Worm (Caenorhabditis elegans): ENCODE data around the gene marc-2.

marc-2 gene

ce11 chrII:10706038-10706437 is 45.2 kb upstream of the marc-2 start:
- TF ChIP-seq unc-39 (tag; optimal IDR thresholded peaks at IDR 0.05) (no peak), lin-13 (tag; optimal IDR thresholded peaks at IDR 0.05) (no peak)

ce11 chrII:10705347-10705996 is 44.7 kb upstream of the marc-2 start:
- no peak for TF ChIP-seq cnd-1 (tag; optimal IDR thresholded peaks at IDR 0.05)
- no peak for TF ChIP-seq elt-1 (tag; optimal IDR thresholded peaks at IDR 0.05; ENCODE audit: borderline replicate concordance, insufficient read depth)
- TF ChIP-seq sptf-1 (tag; optimal IDR thresholded peaks at IDR 0.05), result no peak
- no peak for TF ChIP-seq blmp-1 (tag; optimal IDR thresholded peaks at IDR 0.05)
- no peak for TF ChIP-seq ces-1 (GFP tag; optimal IDR thresholded peaks at IDR 0.05)
- no peak for TF ChIP-seq nhr-28 (tag; optimal IDR thresholded peaks at IDR 0.05)
- no peak for TF ChIP-seq sem-2 (GFP tag; optimal IDR thresholded peaks at IDR 0.05)
- no peak for TF ChIP-seq mls-2 (tag; optimal IDR thresholded peaks at IDR 0.05)
- TF ChIP-seq zip-8 (tag; optimal IDR thresholded peaks at IDR 0.05), result no peak
- TF ChIP-seq nhr-237 (tag; optimal IDR thresholded peaks at IDR 0.05), result no peak
- no peak for TF ChIP-seq M03D4.4 (tag; optimal IDR thresholded peaks at IDR 0.05)
- TF ChIP-seq ceh-43 (GFP tag; optimal IDR thresholded peaks at IDR 0.05), result no peak
- no peak for TF ChIP-seq lin-13 (tag; optimal IDR thresholded peaks at IDR 0.05)
- TF ChIP-seq snpc-4 (tag; optimal IDR thresholded peaks at IDR 0.05), result no peak
- TF ChIP-seq hlh-1 (tag; optimal IDR thresholded peaks at IDR 0.05), result no peak
- TF ChIP-seq lin-32 (GFP tag; optimal IDR thresholded peaks at IDR 0.05), result no peak
- TF ChIP-seq bed-3 (GFP tag; optimal IDR thresholded peaks at IDR 0.05), result no peak

- no peak for TF ChIP-seq unc-120 (tag; optimal IDR thresholded peaks at IDR 0.05; ENCODE audit: poor library complexity, severe bottlenecking)
- no peak for TF ChIP-seq unc-62 (GFP tag; optimal IDR thresholded peaks at IDR 0.05)
- no peak for TF ChIP-seq ceh-43 (GFP tag; optimal IDR thresholded peaks at IDR 0.05)
- no peak for TF ChIP-seq ceh-83 (GFP tag; optimal IDR thresholded peaks at IDR 0.05)
- no peak for TF ChIP-seq snpc-4 (tag; optimal IDR thresholded peaks at IDR 0.05)
- no peak for TF ChIP-seq elt-3 (tag; optimal IDR thresholded peaks at IDR 0.05)
These were observed 43.9 kb upstream of the marc-2 start, which contains the start of gene col-39 for ce11 chrII:10704575-10705170. Gene col-39 (plus strand): TSS chrII:10704916.

ce11 chrII:10703594-10704384 is 43.0 kb upstream of the marc-2 start, which contains the start of gene col-79:
Gene col-79 (plus strand): TSS chrII:10703613.
- TF ChIP-seq ceh-43 (GFP tag; optimal IDR thresholded peaks at IDR 0.05) (no peak), pha-4 (tag; optimal IDR thresholded peaks at IDR 0.05) (no peak), mls-2 (tag; optimal IDR thresholded peaks at IDR 0.05) (no peak), flh-1 (GFP tag; optimal IDR thresholded peaks at IDR 0.05) (no peak), ham-2 (GFP tag; optimal IDR thresholded peaks at IDR 0.05) (no peak), nhr-28 (tag; optimal IDR thresholded peaks at IDR 0.05) (no peak), lin-32 (GFP tag; optimal IDR thresholded peaks at IDR 0.05) (no peak), hlh-1 (tag; optimal IDR thresholded peaks at IDR 0.05) (no peak), sem-2 (GFP tag; optimal IDR thresholded peaks at IDR 0.05) (no peak), lin-13 (tag; optimal IDR thresholded peaks at IDR 0.05) (no peak), nhr-237 (tag; optimal IDR thresholded peaks at IDR 0.05) (no peak), drap-1 (GFP tag; optimal IDR thresholded peaks at IDR 0.05) (no peak), unc-62 (GFP tag; optimal IDR thresholded peaks at IDR 0.05) (no peak), ces-1 (GFP tag; optimal IDR thresholded peaks at IDR 0.05) (no peak), elt-3 (tag; optimal IDR thresholded peaks at IDR 0.05) (no peak), zip-8 (tag; optimal IDR thresholded peaks at IDR 0.05) (no peak), mab-5 (tag; optimal IDR thresholded peaks at IDR 0.05) (no peak), mep-1 (tag; optimal IDR thresholded peaks at IDR 0.05) (no peak), lsy-2 (tag; optimal IDR thresholded peaks at IDR 0.05) (no peak)

ce11 chrII:10696060-10696459 is 35.3 kb upstream of the marc-2 start:
- TF ChIP-seq pha-4 (tag; optimal IDR thresholded peaks at IDR 0.05), result no peak
- TF ChIP-seq ces-1 (GFP tag; optimal IDR thresholded peaks at IDR 0.05), result peak; percentile 96

Measured in whole organism, mixed stage, embryonic.